Worm (Caenorhabditis elegans) whole organism, L1 larva: Measurements from ENCODE around the gene pah-1.

Experiments used
- C16A3.4 ChIP-seq: fragments of 150-350 bp; optimal IDR thresholded peaks from 2 replicates; lab custom pipeline; 2014; ENCODE audit warnings: missing biosample characterization, missing genetic modification characterization
- F16B12.6 ChIP-seq: fragments of 150-350 bp; optimal IDR thresholded peaks from 2 replicates; lab custom pipeline; 2014; ENCODE audit warnings: missing biosample characterization, missing genetic modification characterization
- aha-1 ChIP-seq: fragments of 150-350 bp; optimal IDR thresholded peaks from 2 replicates; lab custom pipeline; 2014; ENCODE audit warnings: missing biosample characterization, missing genetic modification characterization
- aly-2 ChIP-seq: fragments of 150-350 bp; optimal IDR thresholded peaks from 2 replicates; lab custom pipeline; 2014; ENCODE audit warnings: missing biosample characterization, missing genetic modification characterization
- blmp-1 ChIP-seq: fragments of 150-350 bp; optimal IDR thresholded peaks from 2 replicates; lab custom pipeline; 2014; ENCODE audit warnings: missing biosample characterization, missing genetic modification characterization
- ceh-63 ChIP-seq: fragments of 200-800 bp; sonication (Bioruptor generic); optimal IDR thresholded peaks from 2 replicates; lab custom pipeline; 2018; ENCODE audit warnings: mild to moderate bottlenecking, missing genetic modification characterization, missing compliant biosample characterization
- ceh-8 ChIP-seq: fragments of 200-800 bp; sonication (Bioruptor generic); optimal IDR thresholded peaks from 2 replicates; lab custom pipeline; 2018; ENCODE audit warnings: mild to moderate bottlenecking, missing genetic modification characterization, moderate library complexity, missing compliant biosample characterization
- ces-1 ChIP-seq: fragments of 150-350 bp; optimal IDR thresholded peaks from 2 replicates; lab custom pipeline; 2014; ENCODE audit warnings: missing biosample characterization, missing genetic modification reagents, missing genetic modification characterization
- dpl-1 ChIP-seq, 3 experiments: fragments of 150-350 bp in 2 of 3; sonication (generic microtip) in 1 of 3; optimal IDR thresholded peaks; 2 replicates each; lab custom pipeline; 2014 to 2017; ENCODE audit warnings: missing biosample characterization in 3 of 3, missing genetic modification characterization in 3 of 3, missing genetic modification reagents in 3 of 3
- dsc-1 ChIP-seq: sonication (generic microtip); optimal IDR thresholded peaks from 2 replicates; lab custom pipeline; 2016; ENCODE audit warnings: mild to moderate bottlenecking, missing genetic modification characterization, missing compliant biosample characterization
- efl-1 ChIP-seq, 4 experiments: fragments of 150-350 bp; optimal IDR thresholded peaks in 3 of 4; peaks in 1 of 4; 1 replicate in 1 of 4; 2 replicates in 3 of 4; lab custom pipeline; 2014; ENCODE audit warnings: missing biosample characterization in 2 of 4, missing genetic modification characterization in 2 of 4, missing genetic modification reagents in 2 of 4
- elt-3 ChIP-seq, 6 experiments: fragments of 150-350 bp in 1 of 6; sonication (generic microtip); optimal IDR thresholded peaks; 2 replicates each; lab custom pipeline; 2017 to 2018; ENCODE audit warnings: missing biosample characterization in 6 of 6, missing genetic modification characterization in 6 of 6, inconsistent platforms in 1 of 6
- ets-5 ChIP-seq: fragments of 200-800 bp; sonication (Bioruptor generic); IDR thresholded peaks from 2 replicates; pipeline ENCODE4 v1.3.6; 2022; ENCODE audit warnings: missing genetic modification characterization, missing compliant biosample characterization
- fkh-8 ChIP-seq: sonication (generic microtip); optimal IDR thresholded peaks from 2 replicates; lab custom pipeline; 2016; ENCODE audit warnings: mild to moderate bottlenecking, missing genetic modification characterization, missing compliant biosample characterization
- hlh-17 ChIP-seq: fragments of 200-800 bp; sonication (Bioruptor generic); optimal IDR thresholded peaks from 2 replicates; lab custom pipeline; 2018; ENCODE audit warnings: missing genetic modification characterization, mild to moderate bottlenecking, missing compliant biosample characterization, moderate library complexity, borderline replicate concordance
- hpl-2 ChIP-seq: fragments of 150-350 bp; optimal IDR thresholded peaks from 2 replicates; lab custom pipeline; 2014; ENCODE audit warnings: missing biosample characterization, missing genetic modification reagents, missing genetic modification characterization
- lin-35 ChIP-seq, 2 experiments: fragments of 150-350 bp; optimal IDR thresholded peaks; 2 replicates each; lab custom pipeline; 2014; ENCODE audit warnings: missing biosample characterization in 2 of 2, missing genetic modification characterization in 2 of 2, missing genetic modification reagents in 2 of 2
- lin-39 ChIP-seq: fragments of 150-350 bp; optimal IDR thresholded peaks from 2 replicates; lab custom pipeline; 2014; ENCODE audit warnings: missing biosample characterization, missing genetic modification reagents, missing genetic modification characterization
- lir-3 ChIP-seq: sonication (generic microtip); optimal IDR thresholded peaks from 2 replicates; lab custom pipeline; 2016; ENCODE audit warnings: mild to moderate bottlenecking, missing genetic modification characterization, moderate library complexity, missing compliant biosample characterization; ENCODE audit not compliant: poor library complexity
- mab-9 ChIP-seq: fragments of 200-800 bp; sonication (Bioruptor generic); IDR thresholded peaks from 2 replicates; pipeline ENCODE4 v1.3.6; 2022; ENCODE audit warnings: missing genetic modification reagents, missing genetic modification characterization, missing compliant biosample characterization
- mdl-1 ChIP-seq, 2 experiments: fragments of 150-350 bp; optimal IDR thresholded peaks; 2 replicates each; lab custom pipeline; 2014 to 2017; ENCODE audit warnings: missing biosample characterization in 2 of 2, missing genetic modification characterization in 2 of 2, inconsistent platforms in 1 of 2
- mef-2 ChIP-seq: fragments of 150-350 bp; optimal IDR thresholded peaks from 2 replicates; lab custom pipeline; 2014; ENCODE audit warnings: missing biosample characterization, missing genetic modification characterization
- nhr-11 ChIP-seq: fragments of 150-350 bp; optimal IDR thresholded peaks from 2 replicates; lab custom pipeline; 2014; ENCODE audit warnings: missing biosample characterization, missing genetic modification characterization
- nhr-12 ChIP-seq: sonication (generic microtip); optimal IDR thresholded peaks from 2 replicates; lab custom pipeline; 2017; ENCODE audit warnings: missing biosample characterization, missing genetic modification characterization
- nhr-20 ChIP-seq: sonication (generic microtip); optimal IDR thresholded peaks from 2 replicates; lab custom pipeline; 2016; ENCODE audit warnings: mild to moderate bottlenecking, missing genetic modification characterization, missing compliant biosample characterization
- nhr-28 ChIP-seq: fragments of 150-350 bp; optimal IDR thresholded peaks from 2 replicates; lab custom pipeline; 2014; ENCODE audit warnings: missing biosample characterization, missing genetic modification characterization
- nhr-71 ChIP-seq: sonication (generic microtip); optimal IDR thresholded peaks from 2 replicates; lab custom pipeline; 2016; ENCODE audit warnings: mild to moderate bottlenecking, missing genetic modification characterization, moderate library complexity, missing compliant biosample characterization
- nhr-77 ChIP-seq: fragments of 150-350 bp; optimal IDR thresholded peaks from 2 replicates; lab custom pipeline; 2014; ENCODE audit warnings: missing biosample characterization, missing genetic modification characterization
- nhr-85 ChIP-seq: sonication (generic microtip); peaks from one replicate; lab custom pipeline; 2016; ENCODE audit warnings: missing genetic modification characterization, inconsistent platforms, missing compliant biosample characterization
- nhr-90 ChIP-seq: sonication (generic microtip); optimal IDR thresholded peaks from 2 replicates; lab custom pipeline; 2016; ENCODE audit warnings: mild to moderate bottlenecking, missing genetic modification characterization, missing compliant biosample characterization; ENCODE audit not compliant: poor library complexity
- rnt-1 ChIP-seq: sonication (generic microtip); optimal IDR thresholded peaks from 2 replicates; lab custom pipeline; 2016; ENCODE audit warnings: mild to moderate bottlenecking, missing genetic modification characterization, moderate library complexity, missing compliant biosample characterization
- snu-23 ChIP-seq: sonication (generic microtip); optimal IDR thresholded peaks from 2 replicates; lab custom pipeline; 2016; ENCODE audit warnings: missing genetic modification characterization, missing compliant biosample characterization
- sptf-1 ChIP-seq: fragments of 150-350 bp; optimal IDR thresholded peaks from 2 replicates; lab custom pipeline; 2014; ENCODE audit warnings: missing biosample characterization, missing genetic modification characterization
- sup-37 ChIP-seq: fragments of 200-800 bp; sonication (Bioruptor generic); optimal IDR thresholded peaks from 2 replicates; lab custom pipeline; 2018; ENCODE audit warnings: mild to moderate bottlenecking, missing genetic modification characterization, missing compliant biosample characterization
- swsn-7 ChIP-seq: sonication (generic microtip); optimal IDR thresholded peaks from 2 replicates; lab custom pipeline; 2016; ENCODE audit warnings: missing genetic modification characterization, missing compliant biosample characterization
- unc-130 ChIP-seq: fragments of 150-350 bp; optimal IDR thresholded peaks from 2 replicates; lab custom pipeline; 2017; ENCODE audit warnings: missing biosample characterization, missing genetic modification characterization, inconsistent platforms
- xbp-1 ChIP-seq: sonication (generic microtip); optimal IDR thresholded peaks from 2 replicates; lab custom pipeline; 2016; ENCODE audit warnings: missing genetic modification characterization, missing compliant biosample characterization
- zip-4 ChIP-seq: fragments of 200-800 bp; sonication (Bioruptor generic); optimal IDR thresholded peaks from 2 replicates; lab custom pipeline; 2018; ENCODE audit warnings: mild to moderate bottlenecking, missing genetic modification characterization, moderate library complexity, missing compliant biosample characterization
- ztf-11 ChIP-seq, 2 experiments: sonication (generic microtip); optimal IDR thresholded peaks; 2 replicates each; lab custom pipeline; 2016 to 2017; ENCODE audit warnings: missing genetic modification characterization in 2 of 2, missing biosample characterization in 1 of 2, missing compliant biosample characterization in 1 of 2
- ztf-4 ChIP-seq: fragments of 150-350 bp; optimal IDR thresholded peaks from 2 replicates; lab custom pipeline; 2014; ENCODE audit warnings: missing biosample characterization, missing genetic modification characterization

The pah-1 gene

DNA sequence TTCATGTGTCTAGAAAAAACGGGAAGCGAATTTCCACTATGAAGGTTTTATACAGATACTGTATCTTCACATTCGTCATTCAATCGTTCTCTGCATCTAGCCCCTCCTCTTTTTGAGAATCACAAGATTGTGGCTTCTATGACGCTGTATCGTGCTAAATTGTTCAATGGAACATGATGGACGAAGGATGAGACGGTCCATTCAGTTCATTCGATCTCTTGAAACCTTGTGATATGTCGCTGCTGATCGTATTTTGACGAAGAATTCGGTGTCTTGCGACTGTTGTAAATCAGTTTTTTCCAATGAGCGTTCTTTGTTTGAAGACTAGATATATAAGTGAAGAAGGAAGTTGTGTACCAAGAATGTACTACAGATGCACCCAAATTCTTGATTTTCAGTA is 46.9 kb upstream of the pah-1 start (continued):
- TF ChIP-seq lir-3 (tag; lab: Kevin White, UChicago) (peak; percentile 61), F16B12.6 (tag; lab: Kevin White, UChicago) (no peak), aha-1 (no peak), hpl-2 (GFP tag; lab: Kevin White, UChicago) (no peak), blmp-1 (peak; percentile 86), sup-37 (GFP tag; lab: Kevin White, UChicago) (no peak), ceh-63 (GFP tag; lab: Kevin White, UChicago) (no peak), nhr-11 (tag; lab: Kevin White, UChicago) (no peak), sptf-1 (tag; lab: Kevin White, UChicago) (no peak), elt-3 (tag; optimal IDR thresholded peaks at IDR 0.05; lab: Kevin White, UChicago) (peak in 5 of 6 experiments; percentile 79 to 95 (median 86)), nhr-20 (tag; lab: Kevin White, UChicago) (peak; percentile 93), mab-9 (no peak), ces-1 (GFP tag; lab: Kevin White, UChicago) (no peak), mdl-1 (tag; optimal IDR thresholded peaks at IDR 0.05; lab: Kevin White, UChicago) (peak in 1 of 2 experiments; percentile 80), lin-39 (no peak), swsn-7 (tag; lab: Kevin White, UChicago) (no peak), xbp-1 (no peak), unc-130 (tag; lab: Kevin White, UChicago) (peak; percentile 78), ets-5 (GFP tag; lab: Robert Waterston, UW) (no peak), nhr-28 (tag; lab: Kevin White, UChicago) (no peak), zip-4 (GFP tag; lab: Kevin White, UChicago) (no peak), nhr-85 (peak; percentile 98), ztf-11 (tag; optimal IDR thresholded peaks at IDR 0.05; lab: Kevin White, UChicago) (no peak), ztf-4 (tag; lab: Kevin White, UChicago) (no peak), nhr-77 (tag; lab: Kevin White, UChicago) (peak; percentile 10), dpl-1 (GFP tag; optimal IDR thresholded peaks at IDR 0.05; lab: Kevin White, UChicago) (peak; percentile 1 to 24 (median 21)), snu-23 (GFP tag; lab: Kevin White, UChicago) (peak; percentile 82), hlh-17 (GFP tag; lab: Kevin White, UChicago) (no peak), C16A3.4 (tag; lab: Kevin White, UChicago) (peak; percentile 70), nhr-12 (tag; lab: Kevin White, UChicago) (no peak), lin-35 (GFP tag; optimal IDR thresholded peaks at IDR 0.05; lab: Kevin White, UChicago) (peak in 1 of 2 experiments; percentile 70), ceh-8 (GFP tag; lab: Kevin White, UChicago) (no peak), nhr-71 (tag; lab: Kevin White, UChicago) (peak; percentile 89), nhr-90 (peak; percentile 74), rnt-1 (tag; lab: Kevin White, UChicago) (no peak), mef-2 (tag; lab: Kevin White, UChicago) (no peak), aly-2 (tag; lab: Kevin White, UChicago) (no peak), fkh-8 (tag; lab: Kevin White, UChicago) (no peak), dsc-1 (tag; lab: Kevin White, UChicago) (no peak)

DNA sequence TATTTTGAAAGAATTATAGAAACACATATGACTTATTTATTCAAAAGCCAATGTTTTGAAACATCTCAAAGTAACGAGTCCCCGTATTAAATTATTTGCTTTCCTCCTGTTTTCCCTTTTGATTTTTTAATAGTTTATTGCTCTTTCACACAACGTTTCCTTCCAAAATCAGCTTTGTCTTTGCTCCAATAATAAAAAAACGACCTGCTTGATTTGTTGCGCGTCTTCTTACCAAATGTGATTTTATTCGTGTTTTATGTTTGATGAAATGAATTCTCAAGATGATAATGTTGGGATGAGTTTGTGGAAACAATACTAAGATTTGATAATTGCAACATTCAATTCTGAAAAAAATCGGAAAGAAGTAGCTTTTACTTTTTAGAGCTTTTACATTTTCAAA is 45.5 kb upstream of the pah-1 start:
- TF ChIP-seq elt-3 (tag; optimal IDR thresholded peaks at IDR 0.05; lab: Kevin White, UChicago) (peak in 1 of 6 experiments; percentile 23), efl-1 (optimal IDR thresholded peaks at IDR 0.05; lab: Kevin White, UChicago) (no peak), efl-1 (GFP tag; optimal IDR thresholded peaks at IDR 0.05 in 1 of 2; lab: Kevin White, UChicago) (peak in 1 of 2 experiments; percentile 45), lin-39 (no peak)
